Worm (Caenorhabditis elegans): ENCODE data around the gene K12B6.4.

Gene K12B6.4

ce11 chrV:6259139-6259538, 21.9 kb downstream of the K12B6.4 start, which contains the start of gene K08B12.1:
Gene K08B12.1, plus strand, starts transcription at chrV:6259367.
- no peak for TF ChIP-seq hlh-6 (tag; optimal IDR thresholded peaks at IDR 0.05)
- TF ChIP-seq zip-5 (tag; optimal IDR thresholded peaks at IDR 0.05) = no peak
- TF ChIP-seq ztf-16 (tag; optimal IDR thresholded peaks at IDR 0.05) = no peak
- no peak for TF ChIP-seq npax-4 (tag; optimal IDR thresholded peaks at IDR 0.05)
- TF ChIP-seq nfya-1 (tag; optimal IDR thresholded peaks at IDR 0.05) = no peak
- TF ChIP-seq ceh-48 (tag; optimal IDR thresholded peaks at IDR 0.05) = no peak
- TF ChIP-seq ceh-14 (tag; optimal IDR thresholded peaks at IDR 0.05) = no peak
- TF ChIP-seq F13H6.1 (tag; optimal IDR thresholded peaks at IDR 0.05) = no peak
- no peak for TF ChIP-seq Y22D7AL.16 (tag; optimal IDR thresholded peaks at IDR 0.05)
- TF ChIP-seq ceh-30 (tag; optimal IDR thresholded peaks at IDR 0.05) = no peak

ce11 chrV:6253936-6254335, 27.1 kb downstream of the K12B6.4 start:
- TF ChIP-seq rnt-1 (tag; optimal IDR thresholded peaks at IDR 0.05) (no peak), hlh-13 (GFP tag; optimal IDR thresholded peaks at IDR 0.05) (no peak), elt-2 (tag; optimal IDR thresholded peaks at IDR 0.05) (no peak), pag-3 (tag; optimal IDR thresholded peaks at IDR 0.05; ENCODE audit: borderline replicate concordance) (no peak), ceh-2 (tag; optimal IDR thresholded peaks at IDR 0.05) (no peak), hlh-30 (tag; optimal IDR thresholded peaks at IDR 0.05; ENCODE audit: insufficient read depth) (no peak), F13H6.1 (tag; optimal IDR thresholded peaks at IDR 0.05) (no peak), npax-4 (tag; optimal IDR thresholded peaks at IDR 0.05) (no peak), K02D7.2 (tag; optimal IDR thresholded peaks at IDR 0.05) (no peak), lin-11 (tag; optimal IDR thresholded peaks at IDR 0.05) (no peak)

- TF ChIP-seq ceh-34 (tag; optimal IDR thresholded peaks at IDR 0.05) = no peak
- TF ChIP-seq ceh-48 (tag; optimal IDR thresholded peaks at IDR 0.05) = no peak
- TF ChIP-seq sdc-2 (tag; optimal IDR thresholded peaks at IDR 0.05) = no peak
- TF ChIP-seq F13H6.1 (tag; optimal IDR thresholded peaks at IDR 0.05) = no peak
- no peak for TF ChIP-seq unc-55 (GFP tag; optimal IDR thresholded peaks at IDR 0.05)
- TF ChIP-seq madf-2 (tag; optimal IDR thresholded peaks at IDR 0.05) = no peak
- no peak for TF ChIP-seq ceh-19 (GFP tag; optimal IDR thresholded peaks at IDR 0.05)
- TF ChIP-seq mec-3 (tag; optimal IDR thresholded peaks at IDR 0.05; ENCODE audit: borderline replicate concordance) = no peak
- no peak for TF ChIP-seq nfya-1 (tag; optimal IDR thresholded peaks at IDR 0.05)
- TF ChIP-seq dve-1 (tag; optimal IDR thresholded peaks at IDR 0.05) = no peak
Measured at ce11 chrV:6250959-6251598, 30.0 kb downstream of the K12B6.4 start.

ce11 chrV:6249135-6249534, 31.9 kb downstream of the K12B6.4 start:
- TF ChIP-seq pat-9 (tag; optimal IDR thresholded peaks at IDR 0.05) (no peak), ttx-3 (tag; optimal IDR thresholded peaks at IDR 0.05) (no peak), pros-1 (tag; optimal IDR thresholded peaks at IDR 0.05) (no peak), hlh-6 (tag; optimal IDR thresholded peaks at IDR 0.05) (no peak), madf-2 (tag; optimal IDR thresholded peaks at IDR 0.05) (no peak), ceh-19 (GFP tag; optimal IDR thresholded peaks at IDR 0.05) (no peak), ets-4 (tag; optimal IDR thresholded peaks at IDR 0.05) (no peak), hlh-15 (tag; optimal IDR thresholded peaks at IDR 0.05) (no peak), C08G9.2 (tag; optimal IDR thresholded peaks at IDR 0.05) (no peak), npax-4 (tag; optimal IDR thresholded peaks at IDR 0.05) (no peak), ceh-2 (tag; optimal IDR thresholded peaks at IDR 0.05) (no peak), zip-5 (tag; optimal IDR thresholded peaks at IDR 0.05) (no peak), fax-1 (tag; optimal IDR thresholded peaks at IDR 0.05) (no peak), mec-3 (tag; optimal IDR thresholded peaks at IDR 0.05; ENCODE audit: borderline replicate concordance) (no peak), ceh-48 (tag; optimal IDR thresholded peaks at IDR 0.05) (no peak), elt-2 (tag; optimal IDR thresholded peaks at IDR 0.05) (no peak), eyg-1 (tag; optimal IDR thresholded peaks at IDR 0.05) (no peak)

- TF ChIP-seq K09A11.1 (tag; optimal IDR thresholded peaks at IDR 0.05; ENCODE audit: insufficient read depth) (no peak), T23F11.4 (GFP tag; optimal IDR thresholded peaks at IDR 0.05) (no peak), ref-2 (tag; optimal IDR thresholded peaks at IDR 0.05) (no peak), ceh-34 (tag; optimal IDR thresholded peaks at IDR 0.05) (no peak)
Measured at ce11 chrV:6248714-6249113, 32.4 kb downstream of the K12B6.4 start.
